Fruit fly (Drosophila melanogaster) whole organism, adult: ENCODE measurements around the gene CG17344.
A peak's percentile ranks its signal among the peaks of the same experiment; 100 is the strongest.

Experiments used
- CG11617 ChIP-seq: fragments of 200-800 bp; sonication (Bioruptor generic); optimal IDR thresholded peaks from 2 replicates; lab custom pipeline; 2017; ENCODE audit warnings: mild to moderate bottlenecking, missing biosample characterization, missing genetic modification reagents, missing genetic modification characterization
- CG12768 ChIP-seq: fragments of 200-800 bp; sonication (Bioruptor generic); optimal IDR thresholded peaks from 2 replicates; lab custom pipeline; 2017; ENCODE audit warnings: missing biosample characterization, missing genetic modification characterization, mild to moderate bottlenecking, moderate library complexity, missing genetic modification reagents
- CG14711 ChIP-seq: fragments of 200-800 bp; sonication (Bioruptor generic); optimal IDR thresholded peaks from 2 replicates; lab custom pipeline; 2018; ENCODE audit warnings: missing biosample characterization, mild to moderate bottlenecking, missing genetic modification characterization, moderate library complexity
- CG1620 ChIP-seq: fragments of 200-800 bp; sonication (Bioruptor generic); optimal IDR thresholded peaks from 2 replicates; lab custom pipeline; 2016; ENCODE audit warnings: missing biosample characterization, missing genetic modification characterization
- CG33017 ChIP-seq: fragments of 200-800 bp; sonication (Bioruptor generic); optimal IDR thresholded peaks from 2 replicates; lab custom pipeline; 2018; ENCODE audit warnings: missing biosample characterization, mild to moderate bottlenecking, missing genetic modification characterization, moderate library complexity
- CG5204 ChIP-seq: fragments of 200-800 bp; sonication (Bioruptor generic); optimal IDR thresholded peaks from 2 replicates; lab custom pipeline; 2016; ENCODE audit warnings: missing biosample characterization, missing genetic modification characterization
- CG7045 ChIP-seq: fragments of 200-800 bp; sonication (Bioruptor generic); optimal IDR thresholded peaks from 2 replicates; lab custom pipeline; 2017; ENCODE audit warnings: missing biosample characterization, mild to moderate bottlenecking, missing genetic modification characterization
- CG7101 ChIP-seq: fragments of 200-800 bp; sonication (Bioruptor generic); optimal IDR thresholded peaks from 2 replicates; lab custom pipeline; 2018; ENCODE audit warnings: missing biosample characterization, mild to moderate bottlenecking, missing genetic modification characterization, moderate library complexity
- Clk ChIP-seq: fragments of 200-800 bp; sonication (Bioruptor generic); optimal IDR thresholded peaks from 2 replicates; lab custom pipeline; 2017; ENCODE audit warnings: missing biosample characterization, missing genetic modification characterization
- Crg-1 ChIP-seq: fragments of 200-800 bp; sonication (Bioruptor generic); optimal IDR thresholded peaks from 2 replicates; lab custom pipeline; 2016; ENCODE audit warnings: missing biosample characterization, missing genetic modification characterization
- Mnt ChIP-seq: fragments of 200-800 bp; sonication (Bioruptor generic); optimal IDR thresholded peaks from 2 replicates; lab custom pipeline; 2016; ENCODE audit warnings: missing biosample characterization, mild to moderate bottlenecking, missing genetic modification characterization
- bab1 ChIP-seq: fragments of 200-800 bp; sonication (Bioruptor generic); optimal IDR thresholded peaks from 3 replicates; lab custom pipeline; 2019; ENCODE audit warnings: missing biosample characterization, mild to moderate bottlenecking, missing genetic modification characterization, moderate library complexity
- cic ChIP-seq: fragments of 200-800 bp; sonication (Bioruptor generic); optimal IDR thresholded peaks from 2 replicates; lab custom pipeline; 2017; ENCODE audit warnings: missing biosample characterization, mild to moderate bottlenecking, missing genetic modification characterization, moderate library complexity
- cnc ChIP-seq, 2 experiments: fragments of >200 bp; optimal IDR thresholded peaks; 2 replicates each; lab custom pipeline; 2017
- kay ChIP-seq: fragments of 200-800 bp; sonication (Bioruptor generic); peaks from one replicate; lab custom pipeline; 2016; ENCODE audit warnings: missing biosample characterization, missing genetic modification characterization, borderline replicate concordance
- ovo ChIP-seq: fragments of 200-800 bp; sonication (Bioruptor generic); optimal IDR thresholded peaks from 2 replicates; lab custom pipeline; 2016; ENCODE audit warnings: missing biosample characterization, missing genetic modification characterization
- pad ChIP-seq: fragments of 200-800 bp; sonication (Bioruptor generic); optimal IDR thresholded peaks from 3 replicates; lab custom pipeline; 2017; ENCODE audit warnings: missing biosample characterization, missing genetic modification characterization, mild to moderate bottlenecking, moderate library complexity, missing genetic modification reagents
- tj ChIP-seq: fragments of 200-800 bp; sonication (Bioruptor generic); optimal IDR thresholded peaks from 3 replicates; lab custom pipeline; 2017; ENCODE audit warnings: missing biosample characterization, mild to moderate bottlenecking, missing genetic modification characterization, moderate library complexity
- toe ChIP-seq: fragments of 200-800 bp; sonication (Bioruptor generic); optimal IDR thresholded peaks from 2 replicates; lab custom pipeline; 2016; ENCODE audit warnings: missing biosample characterization, missing genetic modification characterization

The CG17344 gene

DNA sequence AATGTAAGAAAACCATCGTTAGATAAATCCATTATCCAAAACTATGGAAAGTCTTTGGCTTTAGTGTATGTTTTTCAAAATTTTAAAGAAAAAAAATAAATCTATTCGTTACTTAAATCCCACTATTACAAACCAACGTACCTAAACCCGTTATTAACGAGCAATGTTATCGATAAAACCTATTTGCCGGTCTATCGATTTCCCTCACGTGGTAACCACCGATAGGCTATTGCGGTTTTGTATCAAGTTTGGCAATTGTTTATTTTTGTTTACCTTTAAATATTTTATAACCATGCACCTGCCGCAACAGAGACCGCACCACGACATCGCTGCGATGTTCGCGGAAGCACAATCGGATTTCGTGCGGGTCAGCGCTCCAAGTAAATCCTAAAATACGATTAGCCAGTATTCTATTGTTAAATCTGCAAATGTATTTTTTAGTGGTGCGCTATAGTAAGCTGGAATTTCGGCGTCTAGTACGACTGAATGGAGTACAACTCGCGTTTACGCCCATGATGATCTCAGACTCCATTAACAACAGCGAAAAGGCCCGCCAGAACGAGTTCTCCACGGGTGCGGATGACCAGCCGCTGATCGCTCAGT is 38.7 kb upstream of the CG17344 start, which contains the start of gene Dus4:
Dus4 (plus strand) TSS at position 206 of the 603 bp plus-strand sequence.
- TF ChIP-seq Mnt (peak; percentile 58), pad (GFP tag; lab: Kevin White, UChicago) (no peak)

DNA sequence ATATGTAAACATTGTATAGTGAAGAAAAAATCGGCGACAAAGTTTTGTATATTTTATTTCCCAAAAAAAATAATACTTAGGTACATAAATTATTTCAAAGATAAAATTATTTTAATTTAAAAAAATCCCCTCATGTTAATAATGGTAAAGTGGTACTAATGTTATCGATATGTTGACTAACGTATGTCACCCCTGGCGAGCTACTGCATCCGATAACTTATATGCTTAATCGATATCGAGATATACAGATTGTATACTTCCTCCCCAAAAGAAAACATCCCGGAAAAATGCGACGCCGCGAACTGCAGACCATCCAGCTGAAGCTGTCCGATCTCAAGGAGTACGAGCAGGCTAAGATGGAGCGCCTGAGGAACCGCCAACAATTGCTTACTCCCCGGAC is 37.1 kb upstream of the CG17344 start, which contains the start of gene CG17343:
CG17343 (plus strand) TSS at position 224 of the 400 bp plus-strand sequence.
- TF ChIP-seq cnc (optimal IDR thresholded peaks at IDR 0.05; lab: Kevin White, UChicago) (no peak), CG1620 (GFP tag; lab: Kevin White, UChicago) (no peak), toe (GFP tag; lab: Kevin White, UChicago) (no peak), CG14711 (tag; lab: Kevin White, UChicago) (no peak), CG33017 (tag; lab: Kevin White, UChicago) (no peak), CG11617 (GFP tag; lab: Kevin White, UChicago) (no peak), ovo (no peak), bab1 (GFP tag; lab: Kevin White, UChicago) (no peak), CG5204 (GFP tag; lab: Kevin White, UChicago) (no peak), CG7101 (no peak), tj (GFP tag; lab: Kevin White, UChicago) (no peak)

DNA sequence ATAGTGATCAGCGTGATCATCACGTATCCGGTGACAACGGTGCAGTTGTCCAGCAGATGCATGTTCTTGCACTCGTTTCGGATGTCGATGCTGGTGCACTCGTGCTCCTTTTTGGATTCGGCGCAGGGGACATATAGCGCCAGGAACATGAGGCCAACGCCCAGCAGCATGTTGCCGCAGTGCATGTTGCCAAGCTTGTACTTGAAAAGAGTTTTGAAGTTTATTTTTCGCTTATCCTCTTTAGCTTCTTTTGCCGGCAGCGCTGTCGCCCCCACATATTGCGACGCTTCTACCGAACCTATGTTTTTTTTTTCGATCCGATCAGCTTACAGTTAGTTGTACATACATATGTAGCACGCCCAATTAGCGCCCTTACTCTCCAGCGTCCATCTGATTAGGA is 33.5 kb upstream of the CG17344 start:
- TF ChIP-seq CG14711 (tag; lab: Kevin White, UChicago) (no peak), CG12768 (no peak), pad (GFP tag; lab: Kevin White, UChicago) (peak; percentile 32)

DNA sequence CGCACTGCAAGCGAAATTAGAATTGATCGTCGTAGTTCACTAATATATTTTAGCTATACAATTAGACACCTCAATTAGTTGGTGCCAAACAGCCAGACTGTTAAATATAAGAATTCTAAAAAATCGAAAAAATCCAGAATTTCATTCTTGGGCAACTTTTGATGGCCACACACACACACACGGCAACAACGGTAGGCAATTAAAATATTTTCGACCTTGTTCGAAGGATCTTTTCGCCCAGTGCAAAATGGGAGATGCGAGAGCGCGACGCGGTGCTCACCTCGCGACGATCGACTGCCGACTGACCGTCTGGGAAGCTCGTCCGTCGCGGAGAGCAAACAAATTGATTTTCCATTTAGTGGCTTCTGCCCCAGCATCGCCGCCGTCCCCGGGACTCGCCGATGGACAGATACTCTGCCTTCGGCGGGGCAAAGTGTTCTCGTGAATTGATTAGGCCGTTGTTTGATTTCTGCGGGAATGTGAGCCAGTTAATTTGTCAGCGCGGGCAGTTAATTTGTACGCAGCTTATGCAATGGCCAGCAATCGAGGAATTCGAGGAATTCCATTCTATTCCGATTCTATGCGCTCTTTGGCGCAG is 32.2 kb upstream of the CG17344 start, which contains the start of gene CG10702:
CG10702 (minus strand) TSS at position 304 of the 598 bp plus-strand sequence.
- no peak for TF ChIP-seq CG11617 (GFP tag; lab: Kevin White, UChicago)
- no peak for TF ChIP-seq CG7045 (GFP tag; lab: Kevin White, UChicago)
- TF ChIP-seq CG14711 (tag; lab: Kevin White, UChicago), result no peak
- no peak for TF ChIP-seq CG33017 (tag; lab: Kevin White, UChicago)
- no peak for TF ChIP-seq bab1 (GFP tag; lab: Kevin White, UChicago)
- TF ChIP-seq tj (GFP tag; lab: Kevin White, UChicago), result no peak
- no peak for TF ChIP-seq Clk (GFP tag; lab: Kevin White, UChicago)
- TF ChIP-seq CG12768, result no peak
- TF ChIP-seq pad (GFP tag; lab: Kevin White, UChicago), result no peak
- no peak for TF ChIP-seq CG1620 (GFP tag; lab: Kevin White, UChicago)
- no peak for TF ChIP-seq cic
- TF ChIP-seq CG5204 (GFP tag; lab: Kevin White, UChicago), result no peak
- no peak for TF ChIP-seq cnc (optimal IDR thresholded peaks at IDR 0.05; lab: Kevin White, UChicago)
- no peak for TF ChIP-seq CG7101
- no peak for TF ChIP-seq Mnt
- TF ChIP-seq Crg-1 (GFP tag; lab: Kevin White, UChicago), result no peak
- no peak for TF ChIP-seq kay (GFP tag; lab: Kevin White, UChicago)

DNA sequence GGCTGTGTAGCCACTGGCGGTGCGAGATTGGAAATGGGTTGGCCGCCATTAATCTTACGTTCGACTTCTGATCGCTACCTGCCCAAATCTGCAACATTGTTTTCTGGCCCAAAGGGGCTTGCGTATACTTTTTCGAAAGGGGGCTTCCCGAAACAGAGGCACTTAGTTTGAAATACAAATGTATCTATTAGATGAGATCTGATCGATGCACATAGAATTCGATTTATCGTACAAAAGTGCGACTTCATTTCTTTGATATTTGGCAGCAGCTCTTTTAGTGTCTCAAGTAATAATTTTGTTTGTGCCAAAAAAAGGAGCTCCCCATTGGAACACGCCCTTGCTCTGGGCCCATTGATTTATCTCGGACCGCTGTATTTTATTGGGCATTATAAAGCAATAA is 30.1 kb upstream of the CG17344 start:
- TF ChIP-seq CG14711 (tag; lab: Kevin White, UChicago) (no peak), CG12768 (no peak), CG7101 (no peak), tj (GFP tag; lab: Kevin White, UChicago) (no peak), Crg-1 (GFP tag; lab: Kevin White, UChicago) (no peak), pad (GFP tag; lab: Kevin White, UChicago) (no peak), CG5204 (GFP tag; lab: Kevin White, UChicago) (no peak), bab1 (GFP tag; lab: Kevin White, UChicago) (no peak), cic (no peak), cnc (optimal IDR thresholded peaks at IDR 0.05; lab: Kevin White, UChicago) (no peak), toe (GFP tag; lab: Kevin White, UChicago) (no peak), Mnt (no peak), ovo (no peak), CG7045 (GFP tag; lab: Kevin White, UChicago) (no peak), Clk (GFP tag; lab: Kevin White, UChicago) (no peak), kay (GFP tag; lab: Kevin White, UChicago) (no peak), CG33017 (tag; lab: Kevin White, UChicago) (no peak), CG11617 (GFP tag; lab: Kevin White, UChicago) (no peak)

DNA sequence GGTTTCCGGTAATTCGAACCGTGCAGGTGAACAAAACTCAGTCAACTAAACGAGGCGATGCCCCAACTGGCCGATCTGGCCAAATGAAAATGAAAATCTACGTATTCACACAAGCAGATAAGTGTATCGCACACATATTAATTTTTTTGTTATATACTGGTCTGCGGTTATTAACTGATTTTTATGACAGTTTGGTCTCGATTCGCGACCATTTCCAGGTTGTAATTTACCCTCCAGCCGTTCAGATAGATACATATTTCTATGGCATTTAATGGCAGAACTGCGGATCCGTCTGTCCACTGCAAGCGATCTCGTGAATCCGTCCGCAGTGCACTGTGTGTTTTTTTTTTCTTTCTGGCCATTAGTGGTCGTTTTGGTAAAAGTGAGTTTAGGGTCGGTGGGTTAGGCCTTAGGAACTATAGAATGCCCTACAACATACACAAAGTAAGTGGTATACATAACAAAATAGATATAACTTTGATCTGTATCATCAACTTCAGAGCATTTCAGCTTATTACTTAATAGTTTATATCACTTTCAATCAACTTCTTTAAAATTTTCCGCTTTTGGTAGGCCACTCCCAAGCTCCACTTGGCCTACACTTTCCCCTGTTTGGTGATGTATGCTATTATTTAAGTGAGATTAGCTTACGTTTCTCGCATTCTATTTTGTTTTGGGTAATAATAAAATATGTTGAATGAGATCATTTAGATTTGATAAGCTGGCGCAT is 27.6 kb upstream of the CG17344 start, which contains the start of gene CG17572:
CG17572 (minus strand) TSS at position 51 of the 730 bp plus-strand sequence.
- TF ChIP-seq tj (GFP tag; lab: Kevin White, UChicago) (no peak), CG11617 (GFP tag; lab: Kevin White, UChicago) (no peak), CG33017 (tag; lab: Kevin White, UChicago) (no peak), Mnt (no peak), ovo (no peak), CG7045 (GFP tag; lab: Kevin White, UChicago) (no peak), bab1 (GFP tag; lab: Kevin White, UChicago) (no peak), CG1620 (GFP tag; lab: Kevin White, UChicago) (no peak), pad (GFP tag; lab: Kevin White, UChicago) (no peak), Crg-1 (GFP tag; lab: Kevin White, UChicago) (no peak), cnc (optimal IDR thresholded peaks at IDR 0.05; lab: Kevin White, UChicago) (no peak), CG12768 (no peak), CG5204 (GFP tag; lab: Kevin White, UChicago) (no peak)
